Worm (Caenorhabditis elegans) whole organism, late embryonic: ENCODE measurements around the gene C10C6.13.

Experiments
- ref-2 ChIP-seq: sonication (generic microtip); optimal IDR thresholded peaks from 2 replicates; lab custom pipeline; 2016; ENCODE audit warnings: missing genetic modification characterization, missing compliant biosample characterization
- tbx-2 ChIP-seq: sonication (generic microtip); optimal IDR thresholded peaks from 2 replicates; lab custom pipeline; 2016; ENCODE audit warnings: missing genetic modification characterization, missing compliant biosample characterization
- unc-3 ChIP-seq, 2 experiments: fragments of 200-800 bp in 1 of 2; sonication (Bioruptor generic) in 1 of 2; sonication (generic microtip) in 1 of 2; conservative IDR thresholded peaks in 1 of 2; optimal IDR thresholded peaks in 1 of 2; 2 replicates each; pipeline versions ENCODE4 v1.3.6 to Lab custom; 2016 to 2022; ENCODE audit warnings: missing compliant biosample characterization in 2 of 2, missing genetic modification characterization in 2 of 2, missing genetic modification reagents in 1 of 2

DNA sequence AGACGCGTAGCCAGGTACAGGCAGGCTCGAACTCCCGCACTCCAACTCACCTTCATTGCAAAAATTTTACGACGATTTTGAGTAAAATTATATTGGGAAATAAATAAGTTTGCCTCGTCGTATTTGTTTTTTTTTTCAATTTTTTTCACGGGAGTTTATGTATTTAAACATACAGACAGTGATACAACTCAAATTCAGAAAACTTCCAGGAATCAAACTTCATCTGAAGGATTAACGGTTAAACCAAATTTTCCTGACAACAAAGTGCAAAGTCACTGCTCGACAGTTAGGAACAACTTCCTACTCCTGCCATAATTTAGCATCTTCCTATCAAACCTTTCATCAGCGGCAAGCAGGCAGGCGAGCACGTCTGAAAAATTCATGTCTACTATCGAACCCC is 44.7 kb downstream of the C10C6.13 start, which contains the start of gene F22B3.8:
- TF ChIP-seq unc-3 (GFP tag; conservative IDR thresholded peaks at IDR 0.05; lab: Robert Waterston, UW), result no peak
- TF ChIP-seq unc-3 (tag; optimal IDR thresholded peaks at IDR 0.05; lab: Kevin White, UChicago), result no peak
- no peak for TF ChIP-seq ref-2
- TF ChIP-seq tbx-2 (tag; lab: Kevin White, UChicago), result no peak
